Worm (Caenorhabditis elegans): ENCODE results near the gene K09D9.3.

K09D9.3 gene

ce11 chrV:3987616-3988015, 31.7 kb upstream of the K09D9.3 start, which contains the start of gene nlp-28:
Gene nlp-28, plus strand, starts transcription at chrV:3987900.
- TF ChIP-seq jun-1 (tag; optimal IDR thresholded peaks at IDR 0.05) (no peak), efl-1 (optimal IDR thresholded peaks at IDR 0.05) (no peak), efl-1 (GFP tag; optimal IDR thresholded peaks at IDR 0.05 in 1 of 2) (peak in 1 of 2 experiments; percentile 55), ceh-63 (GFP tag; optimal IDR thresholded peaks at IDR 0.05) (no peak), irx-1 (tag; optimal IDR thresholded peaks at IDR 0.05) (no peak), unc-30 (tag; optimal IDR thresholded peaks at IDR 0.05) (no peak), nhr-19 (GFP tag; conservative IDR thresholded peaks at IDR 0.05) (0 out of 2 replicates have a peak, but pooled peaks have one; percentile 4), nhr-47 (tag; optimal IDR thresholded peaks at IDR 0.05) (no peak), dpl-1 (GFP tag; optimal IDR thresholded peaks at IDR 0.05) (no peak), elt-3 (tag; optimal IDR thresholded peaks at IDR 0.05) (peak in 1 of 6 experiments; percentile 53), lin-39 (tag; optimal IDR thresholded peaks at IDR 0.05) (no peak), unc-98 (GFP tag; IDR thresholded peaks at IDR 0.05) (no peak), ama-1 (optimal IDR thresholded peaks at IDR 0.05) (no peak), rnt-1 (tag; optimal IDR thresholded peaks at IDR 0.05) (no peak), mdl-1 (tag; optimal IDR thresholded peaks at IDR 0.05) (no peak), Y116A8C.19 (tag; optimal IDR thresholded peaks at IDR 0.05; ENCODE audit: borderline replicate concordance) (no peak), tlp-1 (tag; optimal IDR thresholded peaks at IDR 0.05) (no peak), C16A3.4 (tag; optimal IDR thresholded peaks at IDR 0.05) (no peak), nhr-71 (tag; optimal IDR thresholded peaks at IDR 0.05) (peak; percentile 31), hpl-2 (GFP tag; optimal IDR thresholded peaks at IDR 0.05) (no peak), lin-14 (GFP tag; optimal IDR thresholded peaks at IDR 0.05) (peak; percentile 41), C04F5.9 (tag; optimal IDR thresholded peaks at IDR 0.05) (no peak), nhr-77 (tag; optimal IDR thresholded peaks at IDR 0.05) (no peak), snu-23 (GFP tag; optimal IDR thresholded peaks at IDR 0.05) (peak; percentile 19), skn-1 (tag; optimal IDR thresholded peaks at IDR 0.05) (no peak), fos-1 (tag; optimal IDR thresholded peaks at IDR 0.05) (no peak), mab-9 (GFP tag; IDR thresholded peaks at IDR 0.05) (no peak), lsy-2 (tag; optimal IDR thresholded peaks at IDR 0.05) (no peak), ceh-90 (tag; optimal IDR thresholded peaks at IDR 0.05) (no peak), hlh-17 (GFP tag; optimal IDR thresholded peaks at IDR 0.05; ENCODE audit: borderline replicate concordance) (no peak), unc-62 (GFP tag; optimal IDR thresholded peaks at IDR 0.05) (no peak), xbp-1 (tag; optimal IDR thresholded peaks at IDR 0.05) (no peak), pqm-1 (tag; optimal IDR thresholded peaks at IDR 0.05) (no peak), hlh-4 (tag; optimal IDR thresholded peaks at IDR 0.05) (no peak), ceh-82 (tag; optimal IDR thresholded peaks at IDR 0.05) (no peak), elt-2 (tag; optimal IDR thresholded peaks at IDR 0.05) (no peak), pax-3 (tag; optimal IDR thresholded peaks at IDR 0.05) (no peak), ceh-8 (GFP tag; optimal IDR thresholded peaks at IDR 0.05) (no peak), alr-1 (tag; optimal IDR thresholded peaks at IDR 0.05; ENCODE audit: borderline replicate concordance) (no peak), aha-1 (tag; optimal IDR thresholded peaks at IDR 0.05) (no peak), lin-35 (GFP tag; optimal IDR thresholded peaks at IDR 0.05) (peak in 1 of 2 experiments; percentile 0), unc-86 (tag; optimal IDR thresholded peaks at IDR 0.05) (no peak), nhr-84 (tag; optimal IDR thresholded peaks at IDR 0.05) (no peak), fkh-10 (GFP tag; optimal IDR thresholded peaks at IDR 0.05) (no peak), ceh-88 (GFP tag; IDR thresholded peaks at IDR 0.05) (no peak), lin-13 (GFP tag; optimal IDR thresholded peaks at IDR 0.05) (no peak), nhr-237 (tag; optimal IDR thresholded peaks at IDR 0.05) (no peak), grh-1 (GFP tag; IDR thresholded peaks at IDR 0.05) (no peak), sup-37 (GFP tag; optimal IDR thresholded peaks at IDR 0.05) (no peak), nhr-76 (tag; optimal IDR thresholded peaks at IDR 0.05) (no peak), sptf-1 (tag; optimal IDR thresholded peaks at IDR 0.05) (no peak), C34B4.2 (tag; optimal IDR thresholded peaks at IDR 0.05) (no peak), nhr-12 (tag; optimal IDR thresholded peaks at IDR 0.05) (no peak), egl-13 (tag; optimal IDR thresholded peaks at IDR 0.05) (no peak)

Data from whole organism, L1 larva.